Fruit fly (Drosophila melanogaster): ENCODE results near the gene ksh.
A peak's percentile ranks its signal among the peaks of the same experiment; 100 is the strongest.

ksh gene

dm6 chrX:19505334-19506185 lies 10.8 kb upstream of the ksh start (continued):
- TF ChIP-seq bab2 (GFP tag; optimal IDR thresholded peaks at IDR 0.05) (peak; percentile 53), CG6254 (GFP tag; optimal IDR thresholded peaks at IDR 0.05) (peak; percentile 6), shn (GFP tag; optimal IDR thresholded peaks at IDR 0.05) (no peak), CG1647 (GFP tag; optimal IDR thresholded peaks at IDR 0.05) (no peak), CoRest (tag; optimal IDR thresholded peaks at IDR 0.05) (no peak), CG10654 (GFP tag; optimal IDR thresholded peaks at IDR 0.05) (no peak), CG18476 (GFP tag; optimal IDR thresholded peaks at IDR 0.05) (no peak), HHEX (GFP tag; optimal IDR thresholded peaks at IDR 0.05) (no peak), HLH3B (GFP tag; IDR thresholded peaks at IDR 0.05) (no peak), CG12236 (GFP tag; optimal IDR thresholded peaks at IDR 0.05) (no peak), CG4854 (GFP tag; optimal IDR thresholded peaks at IDR 0.05) (no peak), Dp (GFP tag; optimal IDR thresholded peaks at IDR 0.05) (peak; percentile 30), Elba2 (GFP tag; optimal IDR thresholded peaks at IDR 0.05) (no peak), Fer3 (tag; optimal IDR thresholded peaks at IDR 0.05) (no peak), Doc2 (GFP tag; IDR thresholded peaks at IDR 0.05) (no peak), Atf6 (GFP tag; IDR thresholded peaks at IDR 0.05) (0 out of 2 replicates have a peak, but pooled peaks have one; percentile 27), Scr (GFP tag; IDR thresholded peaks at IDR 0.05; ENCODE audit: partially characterized antibody) (peak; percentile 82), CG17912 (GFP tag; optimal IDR thresholded peaks at IDR 0.05) (no peak), CG18011 (GFP tag; optimal IDR thresholded peaks at IDR 0.05) (no peak), Side (GFP tag; optimal IDR thresholded peaks at IDR 0.05) (peak; percentile 40), Antp (GFP tag; optimal IDR thresholded peaks at IDR 0.05) (peak; percentile 52), CG8924 (tag; optimal IDR thresholded peaks at IDR 0.05) (peak; percentile 39), CG12391 (tag; optimal IDR thresholded peaks at IDR 0.05) (peak; percentile 38), CG13894 (tag; optimal IDR thresholded peaks at IDR 0.05) (peak; percentile 62)

DNA sequence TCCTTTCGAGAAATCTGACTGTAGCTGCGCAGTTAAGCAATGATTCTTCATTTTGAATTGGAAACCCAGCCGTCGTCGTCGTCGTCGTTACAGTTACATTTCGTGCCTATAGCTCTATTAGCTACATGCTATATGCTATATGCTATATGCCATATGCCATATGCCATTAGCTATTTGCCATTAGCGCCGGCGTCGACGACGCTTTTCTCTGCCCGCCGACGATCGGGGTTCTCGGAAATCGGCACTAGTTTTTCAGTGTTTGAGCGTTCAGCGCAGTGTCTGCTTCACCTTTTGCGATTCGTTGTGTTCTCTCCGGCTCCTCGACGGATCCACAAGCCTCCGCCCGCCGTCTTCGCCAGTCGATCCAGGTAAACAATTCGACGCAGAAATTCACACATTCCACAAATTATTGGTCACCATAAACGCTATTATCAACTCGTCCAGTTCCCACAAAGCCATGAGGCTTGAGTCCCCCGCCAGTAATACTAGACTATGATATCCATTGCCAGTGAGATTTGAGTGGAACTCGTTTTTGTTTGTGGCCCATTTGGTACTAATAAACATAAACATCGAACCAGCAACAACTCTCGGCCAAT lies 9.5 kb upstream of the ksh start:
- TF ChIP-seq CG14014 (GFP tag; IDR thresholded peaks at IDR 0.05) (no peak), sr (GFP tag; IDR thresholded peaks at IDR 0.05) (no peak), inv (GFP tag; IDR thresholded peaks at IDR 0.05; ENCODE audit: partially characterized antibody) (no peak), CG14965 (GFP tag; optimal IDR thresholded peaks at IDR 0.05; ENCODE audit: borderline replicate concordance) (no peak), schlank (tag; optimal IDR thresholded peaks at IDR 0.05) (no peak), Atf6 (GFP tag; IDR thresholded peaks at IDR 0.05) (0 out of 2 replicates have a peak, but pooled peaks have one; percentile 12), sc (optimal IDR thresholded peaks at IDR 0.05) (no peak), sc (GFP tag; optimal IDR thresholded peaks at IDR 0.05) (no peak), CG8290 (GFP tag; optimal IDR thresholded peaks at IDR 0.05) (no peak), CG8290 (tag; optimal IDR thresholded peaks at IDR 0.05) (peak in 1 of 2 experiments; percentile 5), Adf1 (GFP tag; IDR thresholded peaks at IDR 0.05) (peak; percentile 59; the same call in 1 of the 2 replicates), Fer2 (tag; optimal IDR thresholded peaks at IDR 0.05) (no peak), Doc2 (GFP tag; IDR thresholded peaks at IDR 0.05) (no peak), Med (GFP tag) (peak; percentile 28), CG17359 (tag; optimal IDR thresholded peaks at IDR 0.05) (no peak), mirr (GFP tag; optimal IDR thresholded peaks at IDR 0.05) (no peak), fd102C (GFP tag; optimal IDR thresholded peaks at IDR 0.05) (no peak), CG2199 (GFP tag; IDR thresholded peaks at IDR 0.05) (no peak), MESR4 (GFP tag; optimal IDR thresholded peaks at IDR 0.05) (no peak), oc (tag; optimal IDR thresholded peaks at IDR 0.05) (no peak), CG10543 (GFP tag; optimal IDR thresholded peaks at IDR 0.05) (peak; percentile 60), Nf-YC (tag; optimal IDR thresholded peaks at IDR 0.05) (no peak), CG3995 (GFP tag; optimal IDR thresholded peaks at IDR 0.05) (no peak), dmrt99B (tag; optimal IDR thresholded peaks at IDR 0.05) (no peak), CG13775 (GFP tag; optimal IDR thresholded peaks at IDR 0.05) (no peak), CG10267 (tag; optimal IDR thresholded peaks at IDR 0.05) (no peak), ab (GFP tag; optimal IDR thresholded peaks at IDR 0.05) (no peak)
